Fruit fly (Drosophila melanogaster) whole organism, prepupa: ENCODE data around the gene CG17329.
A peak's percentile ranks its signal among the peaks of the same experiment; 100 is the strongest.

Source experiments
- CG10669 ChIP-seq: fragments of 200-800 bp; sonication (Bioruptor generic); optimal IDR thresholded peaks from 3 replicates; lab custom pipeline; 2018; ENCODE audit warnings: missing biosample characterization, mild to moderate bottlenecking, missing genetic modification characterization, moderate library complexity
- CG11294 ChIP-seq: fragments of 200-800 bp; sonication (Bioruptor generic); IDR thresholded peaks from 2 replicates; pipeline ENCODE4 v1.3.6; 2022; ENCODE audit warnings: missing biosample characterization, missing genetic modification characterization
- CG11762 ChIP-seq: fragments of 200-800 bp; sonication (Bioruptor generic); optimal IDR thresholded peaks from 3 replicates; lab custom pipeline; 2016; ENCODE audit warnings: missing biosample characterization, missing genetic modification characterization; ENCODE audit not compliant: insufficient read depth
- CG15336 ChIP-seq: fragments of 200-800 bp; sonication (Bioruptor generic); IDR thresholded peaks from 2 replicates; pipeline ENCODE4 v1.3.6; 2022; ENCODE audit warnings: missing biosample characterization, missing genetic modification characterization
- CG1621 ChIP-seq: fragments of 200-800 bp; sonication (Bioruptor generic); optimal IDR thresholded peaks from 3 replicates; lab custom pipeline; 2018; ENCODE audit warnings: missing biosample characterization, mild to moderate bottlenecking, missing genetic modification characterization
- CG16779 ChIP-seq: fragments of 200-800 bp; sonication (Bioruptor generic); optimal IDR thresholded peaks from 3 replicates; lab custom pipeline; 2017; ENCODE audit warnings: missing biosample characterization, mild to moderate bottlenecking, missing genetic modification characterization
- CG31627 ChIP-seq: fragments of 200-800 bp; sonication (Bioruptor generic); optimal IDR thresholded peaks from 3 replicates; lab custom pipeline; 2016; ENCODE audit warnings: missing biosample characterization, missing genetic modification characterization
- CG32006 ChIP-seq: fragments of 200-800 bp; sonication (Bioruptor generic); optimal IDR thresholded peaks from 3 replicates; lab custom pipeline; 2017; ENCODE audit warnings: missing biosample characterization, mild to moderate bottlenecking, missing genetic modification characterization
- CG4318 ChIP-seq: fragments of 200-800 bp; sonication (Bioruptor generic); optimal IDR thresholded peaks from 3 replicates; lab custom pipeline; 2017; ENCODE audit warnings: missing biosample characterization, mild to moderate bottlenecking, missing genetic modification characterization
- CG6163 ChIP-seq: fragments of 200-800 bp; sonication (Bioruptor generic); IDR thresholded peaks from 3 replicates; pipeline ENCODE4 v1.3.6; 2022; ENCODE audit warnings: missing biosample characterization, missing genetic modification characterization
- CG6276 ChIP-seq: fragments of 200-800 bp; sonication (Bioruptor generic); optimal IDR thresholded peaks from 2 replicates; lab custom pipeline; 2017; ENCODE audit warnings: missing biosample characterization, mild to moderate bottlenecking, missing genetic modification characterization
- CG6792 ChIP-seq: fragments of 200-800 bp; sonication (Bioruptor generic); optimal IDR thresholded peaks from 3 replicates; lab custom pipeline; 2016; ENCODE audit warnings: missing biosample characterization, missing genetic modification characterization
- CG6808 ChIP-seq: fragments of 200-800 bp; sonication (Bioruptor generic); optimal IDR thresholded peaks from 3 replicates; lab custom pipeline; 2017; ENCODE audit warnings: missing biosample characterization, missing genetic modification characterization, mild to moderate bottlenecking, moderate library complexity, missing genetic modification reagents
- CG6854 ChIP-seq: fragments of 200-800 bp; sonication (Bioruptor generic); optimal IDR thresholded peaks from 2 replicates; lab custom pipeline; 2017; ENCODE audit warnings: missing biosample characterization, mild to moderate bottlenecking, missing genetic modification characterization
- CG7368 ChIP-seq: fragments of 200-800 bp; sonication (Bioruptor generic); optimal IDR thresholded peaks from 3 replicates; lab custom pipeline; 2016; ENCODE audit warnings: missing biosample characterization, missing genetic modification characterization
- CG8119 ChIP-seq: fragments of 200-800 bp; sonication (Bioruptor generic); IDR thresholded peaks from 3 replicates; pipeline ENCODE4 v1.3.6; 2022; ENCODE audit warnings: missing biosample characterization, missing genetic modification characterization
- CG8319 ChIP-seq: fragments of 200-800 bp; sonication (Bioruptor generic); optimal IDR thresholded peaks from 3 replicates; lab custom pipeline; 2016; ENCODE audit warnings: missing biosample characterization, missing genetic modification characterization
- CG8632 ChIP-seq: fragments of 200-800 bp; sonication (Bioruptor generic); optimal IDR thresholded peaks from 3 replicates; lab custom pipeline; 2016; ENCODE audit warnings: missing biosample characterization, missing genetic modification characterization
- Eip78C ChIP-seq: fragments of 200-800 bp; sonication (Bioruptor generic); peaks from one replicate; lab custom pipeline; 2016; ENCODE audit warnings: missing biosample characterization, missing genetic modification characterization
- Eip93F ChIP-seq: fragments of 200-800 bp; sonication (Bioruptor generic); optimal IDR thresholded peaks from 2 replicates; lab custom pipeline; 2016; ENCODE audit warnings: missing biosample characterization, mild to moderate bottlenecking, missing genetic modification characterization
- Ets21C ChIP-seq: fragments of 200-800 bp; sonication (Bioruptor generic); optimal IDR thresholded peaks from 3 replicates; lab custom pipeline; 2016; ENCODE audit warnings: missing biosample characterization, missing genetic modification characterization
- Ets96B ChIP-seq: fragments of 200-800 bp; optimal IDR thresholded peaks from 2 replicates; lab custom pipeline; 2019; ENCODE audit warnings: missing biosample characterization, mild to moderate bottlenecking, missing genetic modification characterization, moderate library complexity
- Gug ChIP-seq: fragments of 200-800 bp; sonication (Bioruptor generic); IDR thresholded peaks from 2 replicates; pipeline ENCODE4 v1.3.6; 2022; ENCODE audit warnings: missing biosample characterization, missing genetic modification characterization
- Hr38 ChIP-seq: sonication (Bioruptor generic); optimal IDR thresholded peaks from 2 replicates; lab custom pipeline; 2016; ENCODE audit warnings: missing biosample characterization, missing genetic modification characterization
- Hr39 ChIP-seq: fragments of 200-800 bp; sonication (Bioruptor generic); optimal IDR thresholded peaks from 2 replicates; lab custom pipeline; 2016; ENCODE audit warnings: missing biosample characterization, missing genetic modification characterization
- Hr4 ChIP-seq: fragments of 200-800 bp; sonication (Bioruptor generic); optimal IDR thresholded peaks from 3 replicates; lab custom pipeline; 2016; ENCODE audit warnings: missing biosample characterization, missing genetic modification characterization
- Met ChIP-seq: fragments of 200-800 bp; sonication (Bioruptor generic); optimal IDR thresholded peaks from 3 replicates; lab custom pipeline; 2016; ENCODE audit warnings: missing biosample characterization, missing genetic modification characterization
- Smox ChIP-seq: fragments of 200-800 bp; sonication (Bioruptor generic); optimal IDR thresholded peaks from 3 replicates; lab custom pipeline; 2016; ENCODE audit warnings: missing biosample characterization, missing genetic modification characterization
- achi ChIP-seq: fragments of 200-800 bp; sonication (Bioruptor generic); optimal IDR thresholded peaks from 3 replicates; lab custom pipeline; 2016; ENCODE audit warnings: missing biosample characterization, missing genetic modification characterization
- cyc ChIP-seq: fragments of 200-800 bp; sonication (Bioruptor generic); optimal IDR thresholded peaks from 3 replicates; lab custom pipeline; 2016; ENCODE audit warnings: missing biosample characterization, missing genetic modification characterization
- dsx ChIP-seq: fragments of 200-800 bp; optimal IDR thresholded peaks from 3 replicates; lab custom pipeline; 2019; ENCODE audit warnings: missing biosample characterization, mild to moderate bottlenecking, missing genetic modification characterization, moderate library complexity; ENCODE audit not compliant: poor library complexity, severe bottlenecking
- eg ChIP-seq: fragments of 200-800 bp; sonication (Bioruptor generic); IDR thresholded peaks from 3 replicates; pipeline ENCODE4 v1.3.6; 2022; ENCODE audit warnings: missing biosample characterization, missing genetic modification characterization
- fd59A ChIP-seq: fragments of 200-800 bp; sonication (Bioruptor generic); optimal IDR thresholded peaks from 2 replicates; lab custom pipeline; 2017; ENCODE audit warnings: missing biosample characterization, mild to moderate bottlenecking, missing genetic modification characterization, missing genetic modification reagents
- fd85E ChIP-seq: fragments of 200-800 bp; sonication (Bioruptor generic); optimal IDR thresholded peaks from 3 replicates; lab custom pipeline; 2016; ENCODE audit warnings: missing biosample characterization, missing genetic modification characterization
- fkh ChIP-seq: fragments of 200-800 bp; sonication (Bioruptor generic); optimal IDR thresholded peaks from 3 replicates; lab custom pipeline; 2017; ENCODE audit warnings: missing biosample characterization, mild to moderate bottlenecking, missing genetic modification characterization, moderate library complexity
- lz ChIP-seq: fragments of 200-800 bp; sonication (Bioruptor generic); optimal IDR thresholded peaks from 3 replicates; lab custom pipeline; 2016; ENCODE audit warnings: missing biosample characterization, missing genetic modification characterization
- net ChIP-seq: fragments of 200-800 bp; sonication (Bioruptor generic); optimal IDR thresholded peaks from 3 replicates; lab custom pipeline; 2016; ENCODE audit warnings: missing biosample characterization, missing genetic modification characterization
- pdm3 ChIP-seq: fragments of 200-800 bp; sonication (Bioruptor generic); optimal IDR thresholded peaks from 3 replicates; lab custom pipeline; 2016; ENCODE audit warnings: missing biosample characterization, missing genetic modification characterization
- salr ChIP-seq, 2 experiments: fragments of 200-800 bp; sonication (Bioruptor generic); optimal IDR thresholded peaks; 3 replicates each; lab custom pipeline; 2016 to 2018; ENCODE audit warnings: missing biosample characterization in 2 of 2, missing genetic modification characterization in 2 of 2, mild to moderate bottlenecking in 1 of 2
- spab ChIP-seq: fragments of 200-800 bp; sonication (Bioruptor generic); optimal IDR thresholded peaks from 2 replicates; lab custom pipeline; 2017; ENCODE audit warnings: missing biosample characterization, mild to moderate bottlenecking, missing genetic modification characterization, missing genetic modification reagents
- ss ChIP-seq, 2 experiments: fragments of 200-800 bp; sonication (Bioruptor generic); optimal IDR thresholded peaks; 2 replicates in 1 of 2; 3 replicates in 1 of 2; lab custom pipeline; 2017 to 2018; ENCODE audit warnings: mild to moderate bottlenecking in 2 of 2, missing biosample characterization in 2 of 2, missing genetic modification characterization in 2 of 2, moderate library complexity in 1 of 2
- topi ChIP-seq: fragments of 200-800 bp; sonication (Bioruptor generic); optimal IDR thresholded peaks from 3 replicates; lab custom pipeline; 2016; ENCODE audit warnings: missing biosample characterization, missing genetic modification characterization
- vri ChIP-seq: fragments of 200-800 bp; sonication (Bioruptor generic); optimal IDR thresholded peaks from 3 replicates; lab custom pipeline; 2016; ENCODE audit warnings: missing biosample characterization, mild to moderate bottlenecking, missing genetic modification characterization

CG17329 gene

dm6 chr2L:16286360-16287005, 4.6 kb upstream of the CG17329 start (continued):
- TF ChIP-seq Hr4 (peak; percentile 84), CG11294 (GFP tag; lab: Robert Waterston, UW) (no peak), CG4318 (GFP tag; lab: Kevin White, UChicago) (peak; percentile 74), fd59A (peak; percentile 40), CG15336 (GFP tag; lab: Robert Waterston, UW) (no peak), Hr39 (GFP tag; lab: Kevin White, UChicago) (peak; percentile 68), CG10669 (GFP tag; lab: Kevin White, UChicago) (peak; percentile 75), CG31627 (GFP tag; lab: Kevin White, UChicago) (peak; percentile 60), CG32006 (peak; percentile 86), net (peak; percentile 80), Eip93F (no peak), CG8632 (peak; percentile 72), CG1621 (peak; percentile 52), spab (GFP tag; lab: Kevin White, UChicago) (peak; percentile 72), ss (GFP tag; optimal IDR thresholded peaks at IDR 0.05; lab: Kevin White, UChicago) (peak; percentile 58 to 60), Gug (no peak), CG6792 (GFP tag; lab: Kevin White, UChicago) (peak; percentile 61), dsx (peak; percentile 71), CG11762 (GFP tag; lab: Kevin White, UChicago) (peak; percentile 67), lz (GFP tag; lab: Kevin White, UChicago) (peak; percentile 69), eg (GFP tag; lab: Robert Waterston, UW) (no peak), CG6854 (peak; percentile 60)

- TF ChIP-seq CG8632 (no peak), CG6808 (GFP tag; lab: Kevin White, UChicago) (no peak), cyc (GFP tag; lab: Kevin White, UChicago) (no peak), salr (GFP tag; optimal IDR thresholded peaks at IDR 0.05; lab: Kevin White, UChicago) (no peak), pdm3 (GFP tag; lab: Kevin White, UChicago) (no peak), spab (GFP tag; lab: Kevin White, UChicago) (no peak), CG8119 (GFP tag; lab: Robert Waterston, UW) (no peak), fkh (GFP tag; lab: Kevin White, UChicago) (peak; percentile 14), Ets96B (tag; lab: Kevin White, UChicago) (no peak), eg (GFP tag; lab: Robert Waterston, UW) (no peak), fd85E (GFP tag; lab: Kevin White, UChicago) (no peak), Eip93F (no peak), CG31627 (GFP tag; lab: Kevin White, UChicago) (no peak), ss (GFP tag; optimal IDR thresholded peaks at IDR 0.05; lab: Kevin White, UChicago) (no peak), CG6276 (GFP tag; lab: Kevin White, UChicago) (peak; percentile 24), CG1621 (no peak)
Observed at dm6 chr2L:16287006-16287601, 4.0 kb upstream of the CG17329 start.

dm6 chr2L:16287602-16288392, 3.3 kb upstream of the CG17329 start, which contains the start of the genes crp and pkaap:
Gene crp (minus strand): TSS chr2L:16287730.
Gene pkaap (plus strand): TSS chr2L:16288290.
- TF ChIP-seq CG32006 (peak; percentile 28), Smox (peak; percentile 77), CG7368 (GFP tag; lab: Kevin White, UChicago) (peak; percentile 53), pdm3 (GFP tag; lab: Kevin White, UChicago) (peak; percentile 77), CG11294 (GFP tag; lab: Robert Waterston, UW) (no peak), Ets21C (peak; percentile 60), CG4318 (GFP tag; lab: Kevin White, UChicago) (no peak), CG16779 (peak; percentile 14), topi (GFP tag; lab: Kevin White, UChicago) (peak; percentile 54), net (peak; percentile 52), vri (GFP tag; lab: Kevin White, UChicago) (peak; percentile 58), cyc (GFP tag; lab: Kevin White, UChicago) (peak; percentile 81), CG6808 (GFP tag; lab: Kevin White, UChicago) (peak; percentile 17), CG10669 (GFP tag; lab: Kevin White, UChicago) (peak; percentile 15), CG6792 (GFP tag; lab: Kevin White, UChicago) (peak; percentile 41), CG6163 (GFP tag; lab: Robert Waterston, UW) (no peak), achi (peak; percentile 21), CG8319 (GFP tag; lab: Kevin White, UChicago) (peak; percentile 25), Met (GFP tag; lab: Kevin White, UChicago) (peak; percentile 74), salr (GFP tag; optimal IDR thresholded peaks at IDR 0.05; lab: Kevin White, UChicago) (peak in 1 of 2 experiments; percentile 27), Hr38 (no peak), Eip78C (peak; percentile 80), CG8119 (GFP tag; lab: Robert Waterston, UW) (no peak), lz (GFP tag; lab: Kevin White, UChicago) (peak; percentile 79)
